Worm (Caenorhabditis elegans) whole organism, L1 larva: ENCODE data around the gene tank-1.
"Not testable (repeated sequence)": the region's sequence is repeated elsewhere in the genome, so short reads cannot be mapped to it uniquely, and the experiment has no call there.

Experiments
- aly-2 ChIP-seq: fragments of 150-350 bp; optimal IDR thresholded peaks from 2 replicates; lab custom pipeline; 2014; ENCODE audit warnings: missing biosample characterization, missing genetic modification characterization
- ceh-82 ChIP-seq, 3 experiments: fragments of 150-350 bp in 1 of 3; sonication (generic microtip) in 2 of 3; optimal IDR thresholded peaks; 2 replicates each; lab custom pipeline; 2014 to 2017; ENCODE audit warnings: missing biosample characterization in 3 of 3, missing genetic modification characterization in 3 of 3
- nhr-28 ChIP-seq: fragments of 150-350 bp; optimal IDR thresholded peaks from 2 replicates; lab custom pipeline; 2014; ENCODE audit warnings: missing biosample characterization, missing genetic modification characterization
- pag-3 ChIP-seq: sonication (generic microtip); optimal IDR thresholded peaks from 2 replicates; lab custom pipeline; 2017; ENCODE audit warnings: missing genetic modification characterization, mild to moderate bottlenecking, missing compliant biosample characterization, antibody characterized with exemption, borderline replicate concordance; ENCODE audit not compliant: insufficient read depth

DNA sequence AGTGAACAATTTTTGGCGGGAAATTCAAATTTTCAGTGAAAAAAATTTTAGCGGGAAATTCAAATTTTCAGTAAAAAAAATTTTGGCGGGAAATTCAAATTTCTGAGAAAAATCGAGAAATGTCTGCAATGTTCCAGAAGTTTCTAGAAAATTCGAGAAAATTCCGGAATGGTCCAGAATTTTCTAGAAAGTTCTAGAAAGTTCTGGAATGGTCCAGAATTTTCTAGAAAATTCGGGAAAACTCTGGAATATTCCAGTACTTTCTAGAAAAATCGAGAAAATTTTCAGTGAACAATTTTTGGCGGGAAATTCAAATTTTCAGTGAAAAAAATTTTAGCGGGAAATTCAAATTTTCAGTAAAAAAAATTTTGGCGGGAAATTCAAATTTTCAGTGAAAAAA lies 28.5 kb downstream of the tank-1 start:
- TF ChIP-seq ceh-82 (tag; optimal IDR thresholded peaks at IDR 0.05; lab: Kevin White, UChicago); aly-2 (tag; lab: Kevin White, UChicago); pag-3 (tag; lab: Kevin White, UChicago); nhr-28: not testable (repeated sequence)
